Worm (Caenorhabditis elegans) whole organism, L1 larva: ENCODE results near the gene F20B6.6.

ENCODE experiments used
- C04F5.9 ChIP-seq: sonication (generic microtip); optimal IDR thresholded peaks from 2 replicates; lab custom pipeline; 2016; ENCODE audit warnings: missing genetic modification characterization, missing compliant biosample characterization
- C34B4.2 ChIP-seq: sonication (generic microtip); optimal IDR thresholded peaks from 2 replicates; lab custom pipeline; 2017; ENCODE audit warnings: mild to moderate bottlenecking, missing genetic modification characterization, missing compliant biosample characterization
- Y116A8C.19 ChIP-seq: sonication (generic microtip); optimal IDR thresholded peaks from 2 replicates; lab custom pipeline; 2016; ENCODE audit warnings: missing compliant biosample characterization, missing genetic modification characterization, borderline replicate concordance
- alr-1 ChIP-seq: fragments of 200-800 bp; sonication (Bioruptor generic); optimal IDR thresholded peaks from 2 replicates; lab custom pipeline; 2018; ENCODE audit warnings: borderline replicate concordance, mild to moderate bottlenecking, missing genetic modification characterization, missing compliant biosample characterization
- blmp-1 ChIP-seq: fragments of 150-350 bp; optimal IDR thresholded peaks from 2 replicates; lab custom pipeline; 2014; ENCODE audit warnings: missing biosample characterization, missing genetic modification characterization
- ceh-8 ChIP-seq: fragments of 200-800 bp; sonication (Bioruptor generic); optimal IDR thresholded peaks from 2 replicates; lab custom pipeline; 2018; ENCODE audit warnings: mild to moderate bottlenecking, missing genetic modification characterization, moderate library complexity, missing compliant biosample characterization
- ceh-82 ChIP-seq, 3 experiments: fragments of 150-350 bp in 1 of 3; sonication (generic microtip) in 2 of 3; optimal IDR thresholded peaks; 2 replicates each; lab custom pipeline; 2014 to 2017; ENCODE audit warnings: missing biosample characterization in 3 of 3, missing genetic modification characterization in 3 of 3
- dpl-1 ChIP-seq, 3 experiments: fragments of 150-350 bp in 2 of 3; sonication (generic microtip) in 1 of 3; optimal IDR thresholded peaks; 2 replicates each; lab custom pipeline; 2014 to 2017; ENCODE audit warnings: missing biosample characterization in 3 of 3, missing genetic modification characterization in 3 of 3, missing genetic modification reagents in 3 of 3
- efl-1 ChIP-seq, 4 experiments: fragments of 150-350 bp; optimal IDR thresholded peaks in 3 of 4; peaks in 1 of 4; 1 replicate in 1 of 4; 2 replicates in 3 of 4; lab custom pipeline; 2014; ENCODE audit warnings: missing biosample characterization in 2 of 4, missing genetic modification characterization in 2 of 4, missing genetic modification reagents in 2 of 4
- elt-2 ChIP-seq: sonication (generic microtip); optimal IDR thresholded peaks from 2 replicates; lab custom pipeline; 2016; ENCODE audit warnings: missing genetic modification characterization, mild to moderate bottlenecking, inconsistent platforms, missing compliant biosample characterization, missing genetic modification reagents
- elt-3 ChIP-seq, 6 experiments: fragments of 150-350 bp in 1 of 6; sonication (generic microtip); optimal IDR thresholded peaks; 2 replicates each; lab custom pipeline; 2017 to 2018; ENCODE audit warnings: missing biosample characterization in 6 of 6, missing genetic modification characterization in 6 of 6, inconsistent platforms in 1 of 6
- ets-5 ChIP-seq: fragments of 200-800 bp; sonication (Bioruptor generic); IDR thresholded peaks from 2 replicates; pipeline ENCODE4 v1.3.6; 2022; ENCODE audit warnings: missing genetic modification characterization, missing compliant biosample characterization
- fkh-4 ChIP-seq: sonication (generic microtip); optimal IDR thresholded peaks from 2 replicates; lab custom pipeline; 2016; ENCODE audit warnings: missing compliant biosample characterization, missing genetic modification characterization, borderline replicate concordance
- fkh-8 ChIP-seq: sonication (generic microtip); optimal IDR thresholded peaks from 2 replicates; lab custom pipeline; 2016; ENCODE audit warnings: mild to moderate bottlenecking, missing genetic modification characterization, missing compliant biosample characterization
- hlh-17 ChIP-seq: fragments of 200-800 bp; sonication (Bioruptor generic); optimal IDR thresholded peaks from 2 replicates; lab custom pipeline; 2018; ENCODE audit warnings: missing genetic modification characterization, mild to moderate bottlenecking, missing compliant biosample characterization, moderate library complexity, borderline replicate concordance
- hlh-4 ChIP-seq: sonication (generic microtip); optimal IDR thresholded peaks from 2 replicates; lab custom pipeline; 2016; ENCODE audit warnings: mild to moderate bottlenecking, missing genetic modification characterization, missing compliant biosample characterization
- jun-1 ChIP-seq: fragments of 150-350 bp; optimal IDR thresholded peaks from 2 replicates; lab custom pipeline; 2014; ENCODE audit warnings: missing biosample characterization, missing genetic modification reagents, missing genetic modification characterization
- lin-13 ChIP-seq: fragments of 150-350 bp; optimal IDR thresholded peaks from 2 replicates; lab custom pipeline; 2014; ENCODE audit warnings: missing biosample characterization, missing genetic modification reagents, missing genetic modification characterization
- lin-14 ChIP-seq: fragments of 200-800 bp; sonication (Bioruptor generic); optimal IDR thresholded peaks from 2 replicates; lab custom pipeline; 2018; ENCODE audit warnings: mild to moderate bottlenecking, missing genetic modification characterization, moderate library complexity, missing compliant biosample characterization
- lin-35 ChIP-seq, 2 experiments: fragments of 150-350 bp; optimal IDR thresholded peaks; 2 replicates each; lab custom pipeline; 2014; ENCODE audit warnings: missing biosample characterization in 2 of 2, missing genetic modification characterization in 2 of 2, missing genetic modification reagents in 2 of 2
- lsy-2 ChIP-seq, 2 experiments: fragments of 150-350 bp; optimal IDR thresholded peaks; 2 replicates each; lab custom pipeline; 2014; ENCODE audit warnings: missing biosample characterization in 2 of 2, missing genetic modification characterization in 2 of 2
- mab-9 ChIP-seq: fragments of 200-800 bp; sonication (Bioruptor generic); IDR thresholded peaks from 2 replicates; pipeline ENCODE4 v1.3.6; 2022; ENCODE audit warnings: missing genetic modification reagents, missing genetic modification characterization, missing compliant biosample characterization
- mdl-1 ChIP-seq, 2 experiments: fragments of 150-350 bp; optimal IDR thresholded peaks; 2 replicates each; lab custom pipeline; 2014 to 2017; ENCODE audit warnings: missing biosample characterization in 2 of 2, missing genetic modification characterization in 2 of 2, inconsistent platforms in 1 of 2
- nhr-19 ChIP-seq: fragments of 200-800 bp; sonication (Bioruptor generic); conservative IDR thresholded peaks from 2 replicates; pipeline ENCODE4 v1.3.6; 2022; ENCODE audit warnings: missing genetic modification characterization, missing compliant biosample characterization
- nhr-20 ChIP-seq: sonication (generic microtip); optimal IDR thresholded peaks from 2 replicates; lab custom pipeline; 2016; ENCODE audit warnings: mild to moderate bottlenecking, missing genetic modification characterization, missing compliant biosample characterization
- nhr-237 ChIP-seq: fragments of 150-350 bp; optimal IDR thresholded peaks from 2 replicates; lab custom pipeline; 2014; ENCODE audit warnings: missing biosample characterization, missing genetic modification characterization
- nhr-47 ChIP-seq: sonication (generic microtip); optimal IDR thresholded peaks from 2 replicates; lab custom pipeline; 2016; ENCODE audit warnings: mild to moderate bottlenecking, missing genetic modification characterization, moderate library complexity, missing compliant biosample characterization
- nhr-71 ChIP-seq: sonication (generic microtip); optimal IDR thresholded peaks from 2 replicates; lab custom pipeline; 2016; ENCODE audit warnings: mild to moderate bottlenecking, missing genetic modification characterization, moderate library complexity, missing compliant biosample characterization
- nhr-77 ChIP-seq: fragments of 150-350 bp; optimal IDR thresholded peaks from 2 replicates; lab custom pipeline; 2014; ENCODE audit warnings: missing biosample characterization, missing genetic modification characterization
- nhr-84 ChIP-seq: sonication (generic microtip); optimal IDR thresholded peaks from 2 replicates; lab custom pipeline; 2017; ENCODE audit warnings: missing biosample characterization, missing genetic modification characterization
- nhr-90 ChIP-seq: sonication (generic microtip); optimal IDR thresholded peaks from 2 replicates; lab custom pipeline; 2016; ENCODE audit warnings: mild to moderate bottlenecking, missing genetic modification characterization, missing compliant biosample characterization; ENCODE audit not compliant: poor library complexity
- rnt-1 ChIP-seq: sonication (generic microtip); optimal IDR thresholded peaks from 2 replicates; lab custom pipeline; 2016; ENCODE audit warnings: mild to moderate bottlenecking, missing genetic modification characterization, moderate library complexity, missing compliant biosample characterization
- skn-1 ChIP-seq: fragments of 150-350 bp; optimal IDR thresholded peaks from 2 replicates; lab custom pipeline; 2014; ENCODE audit warnings: missing biosample characterization, missing genetic modification characterization
- snpc-4 ChIP-seq: fragments of 150-350 bp; optimal IDR thresholded peaks from 2 replicates; lab custom pipeline; 2014; ENCODE audit warnings: missing biosample characterization, missing genetic modification characterization
- snu-23 ChIP-seq: sonication (generic microtip); optimal IDR thresholded peaks from 2 replicates; lab custom pipeline; 2016; ENCODE audit warnings: missing genetic modification characterization, missing compliant biosample characterization
- sup-37 ChIP-seq: fragments of 200-800 bp; sonication (Bioruptor generic); optimal IDR thresholded peaks from 2 replicates; lab custom pipeline; 2018; ENCODE audit warnings: mild to moderate bottlenecking, missing genetic modification characterization, missing compliant biosample characterization
- unc-130 ChIP-seq: fragments of 150-350 bp; optimal IDR thresholded peaks from 2 replicates; lab custom pipeline; 2017; ENCODE audit warnings: missing biosample characterization, missing genetic modification characterization, inconsistent platforms
- unc-30 ChIP-seq: sonication (generic microtip); optimal IDR thresholded peaks from 2 replicates; lab custom pipeline; 2017; ENCODE audit warnings: missing biosample characterization, missing genetic modification characterization
- vab-15 ChIP-seq: sonication (generic microtip); optimal IDR thresholded peaks from 2 replicates; lab custom pipeline; 2017; ENCODE audit warnings: missing genotype, mild to moderate bottlenecking, missing genetic modification characterization, missing compliant biosample characterization
- xbp-1 ChIP-seq: sonication (generic microtip); optimal IDR thresholded peaks from 2 replicates; lab custom pipeline; 2016; ENCODE audit warnings: missing genetic modification characterization, missing compliant biosample characterization
- zip-4 ChIP-seq: fragments of 200-800 bp; sonication (Bioruptor generic); optimal IDR thresholded peaks from 2 replicates; lab custom pipeline; 2018; ENCODE audit warnings: mild to moderate bottlenecking, missing genetic modification characterization, moderate library complexity, missing compliant biosample characterization

F20B6.6 gene

ce11 chrX:4219487-4219886 is 17.5 kb upstream of the F20B6.6 start:
- TF ChIP-seq sup-37 (no peak), mab-9 (GFP tag; lab: Robert Waterston, UW) (no peak), C04F5.9 (tag; lab: Kevin White, UChicago) (no peak), nhr-47 (peak; percentile 7), lin-14 (GFP tag; lab: Kevin White, UChicago) (peak; percentile 61), nhr-77 (no peak), nhr-20 (tag; lab: Kevin White, UChicago) (peak; percentile 42), fkh-4 (tag; lab: Kevin White, UChicago) (no peak), snu-23 (peak; percentile 43), ceh-8 (GFP tag; lab: Kevin White, UChicago) (peak; percentile 38), xbp-1 (peak; percentile 59), nhr-19 (peak; percentile 54), unc-130 (tag; lab: Kevin White, UChicago) (no peak), vab-15 (tag; lab: Kevin White, UChicago) (no peak), lsy-2 (tag; optimal IDR thresholded peaks at IDR 0.05; lab: Kevin White, UChicago) (peak; percentile 8 to 21), nhr-71 (tag; lab: Kevin White, UChicago) (peak; percentile 78), lin-35 (GFP tag; optimal IDR thresholded peaks at IDR 0.05; lab: Kevin White, UChicago) (peak in 1 of 2 experiments; percentile 26), nhr-237 (tag; lab: Kevin White, UChicago) (no peak), dpl-1 (GFP tag; optimal IDR thresholded peaks at IDR 0.05; lab: Kevin White, UChicago) (no peak), rnt-1 (tag; lab: Kevin White, UChicago) (peak; percentile 30), ets-5 (GFP tag; lab: Robert Waterston, UW) (no peak), nhr-90 (tag; lab: Kevin White, UChicago) (peak; percentile 0), skn-1 (tag; lab: Kevin White, UChicago) (no peak), alr-1 (tag; lab: Kevin White, UChicago) (no peak), efl-1 (optimal IDR thresholded peaks at IDR 0.05; lab: Kevin White, UChicago) (no peak), efl-1 (GFP tag; optimal IDR thresholded peaks at IDR 0.05 in 1 of 2; lab: Kevin White, UChicago) (peak in 1 of 2 experiments; percentile 42), fkh-8 (tag; lab: Kevin White, UChicago) (peak; percentile 61), jun-1 (no peak)

ce11 chrX:4218174-4218573 is 16.2 kb upstream of the F20B6.6 start, which contains the start of gene W01H2.2:
Gene W01H2.2 (minus strand): TSS chrX:4218458.
- TF ChIP-seq ceh-82 (tag; optimal IDR thresholded peaks at IDR 0.05; lab: Kevin White, UChicago), result peak in 1 of 3 experiments; percentile 26
- peak; percentile 48 for TF ChIP-seq lin-14 (GFP tag; lab: Kevin White, UChicago)
- TF ChIP-seq fkh-8 (tag; lab: Kevin White, UChicago), result peak; percentile 22
- no peak for TF ChIP-seq fkh-4 (tag; lab: Kevin White, UChicago)
- TF ChIP-seq, all 84 proteins: peak for 3

- TF ChIP-seq hlh-4, result no peak
- no peak for TF ChIP-seq nhr-84 (tag; lab: Kevin White, UChicago)
- no peak for TF ChIP-seq unc-30 (tag; lab: Kevin White, UChicago)
- no peak for TF ChIP-seq mdl-1 (tag; optimal IDR thresholded peaks at IDR 0.05; lab: Kevin White, UChicago)
- no peak for TF ChIP-seq lin-13
- TF ChIP-seq skn-1 (tag; lab: Kevin White, UChicago), result no peak
- TF ChIP-seq hlh-17, result no peak
Observed at ce11 chrX:4216894-4217293, 14.9 kb upstream of the F20B6.6 start, which contains the start of the genes F20B6.10 and hpk-1. Gene F20B6.10 (minus strand): TSS chrX:4217196. Gene hpk-1 (minus strand): TSS chrX:4217290.

- TF ChIP-seq Y116A8C.19 (tag; lab: Kevin White, UChicago) (no peak), blmp-1 (peak; percentile 19), hlh-4 (no peak), elt-3 (tag; optimal IDR thresholded peaks at IDR 0.05; lab: Kevin White, UChicago) (peak in 1 of 6 experiments; percentile 53), zip-4 (GFP tag; lab: Kevin White, UChicago) (no peak), ets-5 (GFP tag; lab: Robert Waterston, UW) (no peak), lin-14 (GFP tag; lab: Kevin White, UChicago) (peak; percentile 33), nhr-71 (tag; lab: Kevin White, UChicago) (peak; percentile 11), nhr-90 (tag; lab: Kevin White, UChicago) (peak; percentile 32), efl-1 (optimal IDR thresholded peaks at IDR 0.05; lab: Kevin White, UChicago) (no peak), efl-1 (GFP tag; optimal IDR thresholded peaks at IDR 0.05 in 1 of 2; lab: Kevin White, UChicago) (peak in 1 of 2 experiments; percentile 42), elt-2 (peak; percentile 52), snpc-4 (tag; lab: Kevin White, UChicago) (no peak), C34B4.2 (tag; lab: Kevin White, UChicago) (no peak), nhr-20 (tag; lab: Kevin White, UChicago) (peak; percentile 31)
Observed at ce11 chrX:4215500-4216107, 13.6 kb upstream of the F20B6.6 start.
